Fruit fly (Drosophila melanogaster): Measurements from ENCODE around the gene CG31626.

The CG31626 gene

dm6 chr2L:21251750-21252149, 15.2 kb upstream of the CG31626 start (continued):
- peak; percentile 48 for TF ChIP-seq HmgZ (tag; optimal IDR thresholded peaks at IDR 0.05)
- TF ChIP-seq HLH4C (GFP tag; IDR thresholded peaks at IDR 0.05; ENCODE audit: partially characterized antibody): no peak
- no peak for TF ChIP-seq Dbx (GFP tag; IDR thresholded peaks at IDR 0.05)
- no peak for TF ChIP-seq CG10565 (GFP tag; optimal IDR thresholded peaks at IDR 0.05)
- no peak for TF ChIP-seq Mad (GFP tag; optimal IDR thresholded peaks at IDR 0.05)
- TF ChIP-seq CG14014 (GFP tag; IDR thresholded peaks at IDR 0.05): no peak
- TF ChIP-seq CG15696 (tag; optimal IDR thresholded peaks at IDR 0.05): no peak
- TF ChIP-seq CG12236 (GFP tag; optimal IDR thresholded peaks at IDR 0.05): no peak
- peak; percentile 29 for TF ChIP-seq twi (tag; optimal IDR thresholded peaks at IDR 0.05)
- TF ChIP-seq unc-4 (GFP tag; IDR thresholded peaks at IDR 0.05; ENCODE audit: partially characterized antibody): no peak
- TF ChIP-seq CG5953 (GFP tag; IDR thresholded peaks at IDR 0.05): no peak
- TF ChIP-seq CG12769 (tag; optimal IDR thresholded peaks at IDR 0.05): peak; percentile 44
- no peak for TF ChIP-seq Lim3 (GFP tag; IDR thresholded peaks at IDR 0.05)
- TF ChIP-seq hkb (optimal IDR thresholded peaks at IDR 0.05): no peak
- peak; percentile 28; the same call in 1 of the 2 replicates for TF ChIP-seq hkb (GFP tag; IDR thresholded peaks at IDR 0.05)
- TF ChIP-seq CG2199 (GFP tag; IDR thresholded peaks at IDR 0.05): peak; percentile 95
- TF ChIP-seq CG14441 (GFP tag; IDR thresholded peaks at IDR 0.05): peak; percentile 23; the same call in 1 of the 2 replicates
- TF ChIP-seq CG42726 (GFP tag; IDR thresholded peaks at IDR 0.05; ENCODE audit: partially characterized antibody): no peak
- no peak for TF ChIP-seq knrl (GFP tag; IDR thresholded peaks at IDR 0.05; ENCODE audit: partially characterized antibody)
- TF ChIP-seq CG34376 (GFP tag; optimal IDR thresholded peaks at IDR 0.05): peak; percentile 14
- TF ChIP-seq Med (GFP tag): peak; percentile 80
- TF ChIP-seq CG7963 (GFP tag; IDR thresholded peaks at IDR 0.05; ENCODE audit: partially characterized antibody): no peak
- TF ChIP-seq Neu2 (GFP tag; optimal IDR thresholded peaks at IDR 0.05; ENCODE audit: borderline replicate concordance): no peak
- peak; percentile 17 to 29 for TF ChIP-seq Trl (optimal IDR thresholded peaks at IDR 0.05)
- TF ChIP-seq Trl (GFP tag; optimal IDR thresholded peaks at IDR 0.05): no peak
- no peak for TF ChIP-seq CG10979 (tag; optimal IDR thresholded peaks at IDR 0.05)
- no peak for TF ChIP-seq emc (GFP tag; optimal IDR thresholded peaks at IDR 0.05)
- TF ChIP-seq tup (GFP tag; optimal IDR thresholded peaks at IDR 0.05): no peak
- TF ChIP-seq CG3163 (GFP tag; optimal IDR thresholded peaks at IDR 0.05): peak; percentile 5
- TF ChIP-seq Nf-YC (tag; optimal IDR thresholded peaks at IDR 0.05): peak; percentile 38
- peak; percentile 42 for TF ChIP-seq CG11504 (tag; optimal IDR thresholded peaks at IDR 0.05)
- no peak for TF ChIP-seq odd (GFP tag; optimal IDR thresholded peaks at IDR 0.05)
- peak; percentile 56; the same call in 1 of the 2 replicates for TF ChIP-seq CG32767 (GFP tag; IDR thresholded peaks at IDR 0.05)
- no peak for TF ChIP-seq usp (GFP tag; optimal IDR thresholded peaks at IDR 0.05)
- TF ChIP-seq cg (GFP tag; optimal IDR thresholded peaks at IDR 0.05): peak; percentile 48
- TF ChIP-seq Gug (GFP tag; IDR thresholded peaks at IDR 0.05): no peak
- peak; percentile 83 for TF ChIP-seq CG10321 (GFP tag; IDR thresholded peaks at IDR 0.05)
- no peak for TF ChIP-seq CG6254 (GFP tag; optimal IDR thresholded peaks at IDR 0.05)
- TF ChIP-seq sug (tag; optimal IDR thresholded peaks at IDR 0.05): peak; percentile 36
- no peak for TF ChIP-seq CG2678 (tag; optimal IDR thresholded peaks at IDR 0.05)
- TF ChIP-seq E2f2 (GFP tag; IDR thresholded peaks at IDR 0.05): peak; percentile 22; the same call in 1 of the 2 replicates
- peak; percentile 28 for TF ChIP-seq CG10543 (GFP tag; optimal IDR thresholded peaks at IDR 0.05)
- no peak for TF ChIP-seq fru (optimal IDR thresholded peaks at IDR 0.05)
- TF ChIP-seq Dad (GFP tag; optimal IDR thresholded peaks at IDR 0.05): no peak
- TF ChIP-seq CG12391 (tag; optimal IDR thresholded peaks at IDR 0.05): no peak
- TF ChIP-seq Eip74EF (GFP tag; optimal IDR thresholded peaks at IDR 0.05): peak in 1 of 2 experiments; percentile 7
- TF ChIP-seq CG13123 (GFP tag; optimal IDR thresholded peaks at IDR 0.05): no peak
- no peak for TF ChIP-seq Elba2 (GFP tag; optimal IDR thresholded peaks at IDR 0.05)
- 0 out of 2 replicates have a peak, but pooled peaks have one; percentile 23 for TF ChIP-seq Xrp1 (GFP tag; IDR thresholded peaks at IDR 0.05)
- TF ChIP-seq CG10209 (GFP tag; optimal IDR thresholded peaks at IDR 0.05): no peak
- peak; percentile 76 for TF ChIP-seq Deaf1 (tag; optimal IDR thresholded peaks at IDR 0.05)
- TF ChIP-seq CG16779 (GFP tag; IDR thresholded peaks at IDR 0.05): no peak

All from whole organism, embryonic.